Fruit fly (Drosophila melanogaster): ENCODE measurements around the gene CG4907.
A peak's percentile ranks its signal among the peaks of the same experiment; 100 is the strongest.

The CG4907 gene

dm6 chr3R:22684044-22684947, 26.3 kb downstream of the CG4907 start (continued):
- no peak for TF ChIP-seq Ptx1 (GFP tag; IDR thresholded peaks at IDR 0.05)
- TF ChIP-seq nau (GFP tag; optimal IDR thresholded peaks at IDR 0.05) = no peak
- TF ChIP-seq nom (GFP tag; optimal IDR thresholded peaks at IDR 0.05) = peak; percentile 41
- no peak for TF ChIP-seq Nf-YA (GFP tag; IDR thresholded peaks at IDR 0.05)
- no peak for TF ChIP-seq zen2 (GFP tag; IDR thresholded peaks at IDR 0.05; ENCODE audit: partially characterized antibody)
- no peak for TF ChIP-seq CG15479 (GFP tag; optimal IDR thresholded peaks at IDR 0.05)
- TF ChIP-seq CG17568 (GFP tag; optimal IDR thresholded peaks at IDR 0.05) = no peak
- peak in 1 of 2 experiments; percentile 35 for TF ChIP-seq Trl (optimal IDR thresholded peaks at IDR 0.05)
- TF ChIP-seq Trl (GFP tag; optimal IDR thresholded peaks at IDR 0.05) = no peak
- TF ChIP-seq Fer1 (GFP tag; optimal IDR thresholded peaks at IDR 0.05) = peak; percentile 27
- TF ChIP-seq Doc2 (GFP tag; IDR thresholded peaks at IDR 0.05) = no peak
- no peak for TF ChIP-seq fru (optimal IDR thresholded peaks at IDR 0.05)
- no peak for TF ChIP-seq maf-S (GFP tag; optimal IDR thresholded peaks at IDR 0.05)
- no peak for TF ChIP-seq ttk (GFP tag; IDR thresholded peaks at IDR 0.05)
- TF ChIP-seq CG9437 (GFP tag; optimal IDR thresholded peaks at IDR 0.05) = no peak
- peak; percentile 49 for TF ChIP-seq sens (GFP tag)
- TF ChIP-seq CG11723 (GFP tag; optimal IDR thresholded peaks at IDR 0.05) = no peak
- no peak for TF ChIP-seq Oaz (GFP tag; IDR thresholded peaks at IDR 0.05)
- no peak for TF ChIP-seq Aef1 (GFP tag; IDR thresholded peaks at IDR 0.05)
- no peak for TF ChIP-seq CG11504 (tag; optimal IDR thresholded peaks at IDR 0.05)
- no peak for TF ChIP-seq lbe (GFP tag; optimal IDR thresholded peaks at IDR 0.05)
- peak; percentile 45 for TF ChIP-seq cg (GFP tag; optimal IDR thresholded peaks at IDR 0.05)
- no peak for TF ChIP-seq CG3163 (GFP tag; optimal IDR thresholded peaks at IDR 0.05)
- no peak for TF ChIP-seq Dp (GFP tag; optimal IDR thresholded peaks at IDR 0.05)
- peak in 1 of 2 experiments; percentile 63 for TF ChIP-seq Pdp1 (GFP tag; optimal IDR thresholded peaks at IDR 0.05)
- TF ChIP-seq MTF-1 (GFP tag; optimal IDR thresholded peaks at IDR 0.05; ENCODE audit: borderline replicate concordance) = peak; percentile 27
- peak; percentile 32 for TF ChIP-seq CG13296 (GFP tag; optimal IDR thresholded peaks at IDR 0.05)
- no peak for TF ChIP-seq Hey (tag; optimal IDR thresholded peaks at IDR 0.05)
- no peak for TF ChIP-seq trem (tag; optimal IDR thresholded peaks at IDR 0.05)
- TF ChIP-seq Bgb (GFP tag; IDR thresholded peaks at IDR 0.05; ENCODE audit: partially characterized antibody) = no peak
- no peak for TF ChIP-seq eve (GFP tag; optimal IDR thresholded peaks at IDR 0.05)
- no peak for TF ChIP-seq sima (GFP tag; optimal IDR thresholded peaks at IDR 0.05)
- TF ChIP-seq CG31224 (GFP tag; IDR thresholded peaks at IDR 0.05) = no peak
- peak; percentile 39 for TF ChIP-seq ATbp (GFP tag; optimal IDR thresholded peaks at IDR 0.05)
- no peak for TF ChIP-seq D (optimal IDR thresholded peaks at IDR 0.05)
- TF ChIP-seq D (GFP tag; optimal IDR thresholded peaks at IDR 0.05) = no peak
- TF ChIP-seq CG7928 (GFP tag; optimal IDR thresholded peaks at IDR 0.05) = no peak
- TF ChIP-seq tap (tag; optimal IDR thresholded peaks at IDR 0.05) = peak; percentile 4
- TF ChIP-seq ems (GFP tag; optimal IDR thresholded peaks at IDR 0.05) = no peak
- 0 out of 3 replicates have a peak, but pooled peaks have one; percentile 63 for TF ChIP-seq CG2199 (GFP tag; IDR thresholded peaks at IDR 0.05)
- no peak for TF ChIP-seq Dll (GFP tag; IDR thresholded peaks at IDR 0.05; ENCODE audit: partially characterized antibody)
- no peak for TF ChIP-seq CG3847 (GFP tag; IDR thresholded peaks at IDR 0.05)
- no peak for TF ChIP-seq Taf1 (GFP tag; IDR thresholded peaks at IDR 0.05)
- peak; percentile 42 for TF ChIP-seq kay (GFP tag; optimal IDR thresholded peaks at IDR 0.05)
- peak; percentile 30 for TF ChIP-seq CG10543 (GFP tag; optimal IDR thresholded peaks at IDR 0.05)
- no peak for TF ChIP-seq CG9932 (GFP tag; IDR thresholded peaks at IDR 0.05)
- TF ChIP-seq Atf3 (GFP tag; optimal IDR thresholded peaks at IDR 0.05) = no peak
- peak; percentile 55 for TF ChIP-seq Hmr (GFP tag; optimal IDR thresholded peaks at IDR 0.05)
- TF ChIP-seq oc (tag; optimal IDR thresholded peaks at IDR 0.05) = no peak
- no peak for TF ChIP-seq HmgD (GFP tag; optimal IDR thresholded peaks at IDR 0.05)

All from whole organism, embryonic.